Worm (Caenorhabditis elegans): ENCODE results near the gene try-11.
A peak's percentile ranks its signal among the peaks of the same experiment; 100 is the strongest.

ce11 chrV:7417018-7417716 is 34.4 kb upstream of the try-11 start, which contains the start of gene srw-67:
- TF ChIP-seq egl-27 (tag; optimal IDR thresholded peaks at IDR 0.05) = no peak
- TF ChIP-seq aly-2 (tag; optimal IDR thresholded peaks at IDR 0.05) = no peak
- no peak for TF ChIP-seq unc-62 (GFP tag; optimal IDR thresholded peaks at IDR 0.05)
- TF ChIP-seq nhr-237 (tag; optimal IDR thresholded peaks at IDR 0.05) = no peak
- no peak for TF ChIP-seq irx-1 (tag; optimal IDR thresholded peaks at IDR 0.05)
- TF ChIP-seq hlh-4 (tag; optimal IDR thresholded peaks at IDR 0.05) = no peak
- no peak for TF ChIP-seq efl-1 (optimal IDR thresholded peaks at IDR 0.05)
- peak in 1 of 2 experiments; percentile 41 for TF ChIP-seq efl-1 (GFP tag; optimal IDR thresholded peaks at IDR 0.05 in 1 of 2)
- TF ChIP-seq fos-1 (tag; optimal IDR thresholded peaks at IDR 0.05) = no peak
- no peak for TF ChIP-seq nhr-84 (tag; optimal IDR thresholded peaks at IDR 0.05)
- no peak for TF ChIP-seq ztf-4 (tag; optimal IDR thresholded peaks at IDR 0.05)
- TF ChIP-seq F16B12.6 (tag; optimal IDR thresholded peaks at IDR 0.05) = no peak
- TF ChIP-seq snpc-4 (tag; optimal IDR thresholded peaks at IDR 0.05) = no peak

All from whole organism, L1 larva.